Worm (Caenorhabditis elegans) whole organism, L1 larva: ENCODE results near the gene fbxb-3.
A peak's percentile ranks its signal among the peaks of the same experiment; 100 is the strongest.

Source experiments
- C04F5.9 ChIP-seq: sonication (generic microtip); optimal IDR thresholded peaks from 2 replicates; lab custom pipeline; 2016; ENCODE audit warnings: missing genetic modification characterization, missing compliant biosample characterization
- C16A3.4 ChIP-seq: fragments of 150-350 bp; optimal IDR thresholded peaks from 2 replicates; lab custom pipeline; 2014; ENCODE audit warnings: missing biosample characterization, missing genetic modification characterization
- C34B4.2 ChIP-seq: sonication (generic microtip); optimal IDR thresholded peaks from 2 replicates; lab custom pipeline; 2017; ENCODE audit warnings: mild to moderate bottlenecking, missing genetic modification characterization, missing compliant biosample characterization
- Y116A8C.19 ChIP-seq: sonication (generic microtip); optimal IDR thresholded peaks from 2 replicates; lab custom pipeline; 2016; ENCODE audit warnings: missing compliant biosample characterization, missing genetic modification characterization, borderline replicate concordance
- aha-1 ChIP-seq: fragments of 150-350 bp; optimal IDR thresholded peaks from 2 replicates; lab custom pipeline; 2014; ENCODE audit warnings: missing biosample characterization, missing genetic modification characterization
- alr-1 ChIP-seq: fragments of 200-800 bp; sonication (Bioruptor generic); optimal IDR thresholded peaks from 2 replicates; lab custom pipeline; 2018; ENCODE audit warnings: borderline replicate concordance, mild to moderate bottlenecking, missing genetic modification characterization, missing compliant biosample characterization
- aly-2 ChIP-seq: fragments of 150-350 bp; optimal IDR thresholded peaks from 2 replicates; lab custom pipeline; 2014; ENCODE audit warnings: missing biosample characterization, missing genetic modification characterization
- blmp-1 ChIP-seq: fragments of 150-350 bp; optimal IDR thresholded peaks from 2 replicates; lab custom pipeline; 2014; ENCODE audit warnings: missing biosample characterization, missing genetic modification characterization
- ceh-63 ChIP-seq: fragments of 200-800 bp; sonication (Bioruptor generic); optimal IDR thresholded peaks from 2 replicates; lab custom pipeline; 2018; ENCODE audit warnings: mild to moderate bottlenecking, missing genetic modification characterization, missing compliant biosample characterization
- ceh-8 ChIP-seq: fragments of 200-800 bp; sonication (Bioruptor generic); optimal IDR thresholded peaks from 2 replicates; lab custom pipeline; 2018; ENCODE audit warnings: mild to moderate bottlenecking, missing genetic modification characterization, moderate library complexity, missing compliant biosample characterization
- ceh-88 ChIP-seq: fragments of 200-800 bp; sonication (Bioruptor generic); IDR thresholded peaks from 2 replicates; pipeline ENCODE4 v1.3.6; 2022; ENCODE audit warnings: missing genetic modification characterization, missing compliant biosample characterization
- ceh-90 ChIP-seq: sonication (generic microtip); optimal IDR thresholded peaks from 2 replicates; lab custom pipeline; 2016; ENCODE audit warnings: missing genetic modification characterization, missing compliant biosample characterization
- dpl-1 ChIP-seq, 3 experiments: fragments of 150-350 bp in 2 of 3; sonication (generic microtip) in 1 of 3; optimal IDR thresholded peaks; 2 replicates each; lab custom pipeline; 2014 to 2017; ENCODE audit warnings: missing biosample characterization in 3 of 3, missing genetic modification characterization in 3 of 3, missing genetic modification reagents in 3 of 3
- dsc-1 ChIP-seq: sonication (generic microtip); optimal IDR thresholded peaks from 2 replicates; lab custom pipeline; 2016; ENCODE audit warnings: mild to moderate bottlenecking, missing genetic modification characterization, missing compliant biosample characterization
- efl-3 ChIP-seq: fragments of 200-800 bp; sonication (Bioruptor generic); optimal IDR thresholded peaks from 2 replicates; lab custom pipeline; 2018; ENCODE audit warnings: mild to moderate bottlenecking, missing genetic modification characterization, missing compliant biosample characterization
- egl-13 ChIP-seq: sonication (generic microtip); optimal IDR thresholded peaks from 2 replicates; lab custom pipeline; 2016; ENCODE audit warnings: missing genotype, missing genetic modification reagents, missing genetic modification characterization, missing compliant biosample characterization
- egl-27 ChIP-seq, 2 experiments: fragments of 150-350 bp in 1 of 2; sonication (generic microtip); optimal IDR thresholded peaks; 3 replicates each; lab custom pipeline; 2017 to 2018; ENCODE audit warnings: missing biosample characterization in 2 of 2, missing genetic modification characterization in 2 of 2, missing genetic modification reagents in 2 of 2
- elt-2 ChIP-seq: sonication (generic microtip); optimal IDR thresholded peaks from 2 replicates; lab custom pipeline; 2016; ENCODE audit warnings: missing genetic modification characterization, mild to moderate bottlenecking, inconsistent platforms, missing compliant biosample characterization, missing genetic modification reagents
- ets-5 ChIP-seq: fragments of 200-800 bp; sonication (Bioruptor generic); IDR thresholded peaks from 2 replicates; pipeline ENCODE4 v1.3.6; 2022; ENCODE audit warnings: missing genetic modification characterization, missing compliant biosample characterization
- fkh-10 ChIP-seq: sonication (generic microtip); optimal IDR thresholded peaks from 2 replicates; lab custom pipeline; 2017; ENCODE audit warnings: missing biosample characterization, missing genetic modification reagents, missing genetic modification characterization
- fkh-4 ChIP-seq: sonication (generic microtip); optimal IDR thresholded peaks from 2 replicates; lab custom pipeline; 2016; ENCODE audit warnings: missing compliant biosample characterization, missing genetic modification characterization, borderline replicate concordance
- fkh-8 ChIP-seq: sonication (generic microtip); optimal IDR thresholded peaks from 2 replicates; lab custom pipeline; 2016; ENCODE audit warnings: mild to moderate bottlenecking, missing genetic modification characterization, missing compliant biosample characterization
- hlh-17 ChIP-seq: fragments of 200-800 bp; sonication (Bioruptor generic); optimal IDR thresholded peaks from 2 replicates; lab custom pipeline; 2018; ENCODE audit warnings: missing genetic modification characterization, mild to moderate bottlenecking, missing compliant biosample characterization, moderate library complexity, borderline replicate concordance
- hlh-4 ChIP-seq: sonication (generic microtip); optimal IDR thresholded peaks from 2 replicates; lab custom pipeline; 2016; ENCODE audit warnings: mild to moderate bottlenecking, missing genetic modification characterization, missing compliant biosample characterization
- isw-1 ChIP-seq: fragments of 200-800 bp; sonication (Bioruptor generic); IDR thresholded peaks from 2 replicates; pipeline ENCODE4 v1.3.6; 2022; ENCODE audit warnings: missing genetic modification characterization, missing compliant biosample characterization
- lin-13 ChIP-seq: fragments of 150-350 bp; optimal IDR thresholded peaks from 2 replicates; lab custom pipeline; 2014; ENCODE audit warnings: missing biosample characterization, missing genetic modification reagents, missing genetic modification characterization
- lin-14 ChIP-seq: fragments of 200-800 bp; sonication (Bioruptor generic); optimal IDR thresholded peaks from 2 replicates; lab custom pipeline; 2018; ENCODE audit warnings: mild to moderate bottlenecking, missing genetic modification characterization, moderate library complexity, missing compliant biosample characterization
- lin-15B ChIP-seq: fragments of 150-350 bp; sonication (generic microtip); optimal IDR thresholded peaks from 3 replicates; lab custom pipeline; 2014; ENCODE audit warnings: missing biosample characterization, missing genetic modification characterization
- lin-35 ChIP-seq, 2 experiments: fragments of 150-350 bp; optimal IDR thresholded peaks; 2 replicates each; lab custom pipeline; 2014; ENCODE audit warnings: missing biosample characterization in 2 of 2, missing genetic modification characterization in 2 of 2, missing genetic modification reagents in 2 of 2
- lin-39 ChIP-seq: fragments of 150-350 bp; optimal IDR thresholded peaks from 2 replicates; lab custom pipeline; 2014; ENCODE audit warnings: missing biosample characterization, missing genetic modification reagents, missing genetic modification characterization
- lir-3 ChIP-seq: sonication (generic microtip); optimal IDR thresholded peaks from 2 replicates; lab custom pipeline; 2016; ENCODE audit warnings: mild to moderate bottlenecking, missing genetic modification characterization, moderate library complexity, missing compliant biosample characterization; ENCODE audit not compliant: poor library complexity
- lsy-2 ChIP-seq, 2 experiments: fragments of 150-350 bp; optimal IDR thresholded peaks; 2 replicates each; lab custom pipeline; 2014; ENCODE audit warnings: missing biosample characterization in 2 of 2, missing genetic modification characterization in 2 of 2
- mab-9 ChIP-seq: fragments of 200-800 bp; sonication (Bioruptor generic); IDR thresholded peaks from 2 replicates; pipeline ENCODE4 v1.3.6; 2022; ENCODE audit warnings: missing genetic modification reagents, missing genetic modification characterization, missing compliant biosample characterization
- mdl-1 ChIP-seq, 2 experiments: fragments of 150-350 bp; optimal IDR thresholded peaks; 2 replicates each; lab custom pipeline; 2014 to 2017; ENCODE audit warnings: missing biosample characterization in 2 of 2, missing genetic modification characterization in 2 of 2, inconsistent platforms in 1 of 2
- mep-1 ChIP-seq: fragments of 150-350 bp; optimal IDR thresholded peaks from 2 replicates; lab custom pipeline; 2014; ENCODE audit warnings: missing biosample characterization, missing genetic modification characterization
- nhr-11 ChIP-seq: fragments of 150-350 bp; optimal IDR thresholded peaks from 2 replicates; lab custom pipeline; 2014; ENCODE audit warnings: missing biosample characterization, missing genetic modification characterization
- nhr-12 ChIP-seq: sonication (generic microtip); optimal IDR thresholded peaks from 2 replicates; lab custom pipeline; 2017; ENCODE audit warnings: missing biosample characterization, missing genetic modification characterization
- nhr-19 ChIP-seq: fragments of 200-800 bp; sonication (Bioruptor generic); conservative IDR thresholded peaks from 2 replicates; pipeline ENCODE4 v1.3.6; 2022; ENCODE audit warnings: missing genetic modification characterization, missing compliant biosample characterization
- nhr-237 ChIP-seq: fragments of 150-350 bp; optimal IDR thresholded peaks from 2 replicates; lab custom pipeline; 2014; ENCODE audit warnings: missing biosample characterization, missing genetic modification characterization
- nhr-76 ChIP-seq: sonication (generic microtip); optimal IDR thresholded peaks from 2 replicates; lab custom pipeline; 2017; ENCODE audit warnings: missing biosample characterization, missing genetic modification characterization
- nhr-77 ChIP-seq: fragments of 150-350 bp; optimal IDR thresholded peaks from 2 replicates; lab custom pipeline; 2014; ENCODE audit warnings: missing biosample characterization, missing genetic modification characterization
- pag-3 ChIP-seq: sonication (generic microtip); optimal IDR thresholded peaks from 2 replicates; lab custom pipeline; 2017; ENCODE audit warnings: missing genetic modification characterization, mild to moderate bottlenecking, missing compliant biosample characterization, antibody characterized with exemption, borderline replicate concordance; ENCODE audit not compliant: insufficient read depth
- rnt-1 ChIP-seq: sonication (generic microtip); optimal IDR thresholded peaks from 2 replicates; lab custom pipeline; 2016; ENCODE audit warnings: mild to moderate bottlenecking, missing genetic modification characterization, moderate library complexity, missing compliant biosample characterization
- skn-1 ChIP-seq: fragments of 150-350 bp; optimal IDR thresholded peaks from 2 replicates; lab custom pipeline; 2014; ENCODE audit warnings: missing biosample characterization, missing genetic modification characterization
- snpc-4 ChIP-seq: fragments of 150-350 bp; optimal IDR thresholded peaks from 2 replicates; lab custom pipeline; 2014; ENCODE audit warnings: missing biosample characterization, missing genetic modification characterization
- sox-4 ChIP-seq: sonication (generic microtip); optimal IDR thresholded peaks from 2 replicates; lab custom pipeline; 2016; ENCODE audit warnings: missing genetic modification characterization, missing compliant biosample characterization
- sptf-1 ChIP-seq: fragments of 150-350 bp; optimal IDR thresholded peaks from 2 replicates; lab custom pipeline; 2014; ENCODE audit warnings: missing biosample characterization, missing genetic modification characterization
- sup-37 ChIP-seq: fragments of 200-800 bp; sonication (Bioruptor generic); optimal IDR thresholded peaks from 2 replicates; lab custom pipeline; 2018; ENCODE audit warnings: mild to moderate bottlenecking, missing genetic modification characterization, missing compliant biosample characterization
- tlp-1 ChIP-seq: fragments of 150-350 bp; optimal IDR thresholded peaks from 2 replicates; lab custom pipeline; 2014; ENCODE audit warnings: missing biosample characterization, missing genetic modification characterization
- unc-62 ChIP-seq: fragments of 150-350 bp; optimal IDR thresholded peaks from 2 replicates; lab custom pipeline; 2014; ENCODE audit warnings: missing biosample characterization, missing genetic modification reagents, missing genetic modification characterization
- unc-98 ChIP-seq: fragments of 200-800 bp; sonication (Bioruptor generic); IDR thresholded peaks from 2 replicates; pipeline ENCODE4 v1.3.6; 2022; ENCODE audit warnings: missing genetic modification characterization, missing compliant biosample characterization
- xbp-1 ChIP-seq: sonication (generic microtip); optimal IDR thresholded peaks from 2 replicates; lab custom pipeline; 2016; ENCODE audit warnings: missing genetic modification characterization, missing compliant biosample characterization
- zag-1 ChIP-seq: fragments of 150-350 bp; optimal IDR thresholded peaks from 2 replicates; lab custom pipeline; 2014; ENCODE audit warnings: missing biosample characterization, missing genetic modification characterization

Gene fbxb-3

ce11 chrIV:11854777-11855176 is 16.0 kb downstream of the fbxb-3 start, which contains the start of gene tag-30:
tag-30 (minus strand) TSS chrIV:11855159.
- TF ChIP-seq tlp-1 (tag; lab: Kevin White, UChicago) (no peak), unc-62 (GFP tag; lab: Kevin White, UChicago) (no peak), ceh-63 (GFP tag; lab: Kevin White, UChicago) (no peak), Y116A8C.19 (tag; lab: Kevin White, UChicago) (no peak), nhr-11 (tag; lab: Kevin White, UChicago) (no peak), C34B4.2 (tag; lab: Kevin White, UChicago) (no peak), elt-2 (no peak), ceh-88 (GFP tag; lab: Robert Waterston, UW) (no peak), zag-1 (tag; lab: Kevin White, UChicago) (no peak), nhr-77 (tag; lab: Kevin White, UChicago) (peak; percentile 31), sox-4 (tag; lab: Kevin White, UChicago) (no peak), dsc-1 (tag; lab: Kevin White, UChicago) (peak; percentile 35), nhr-237 (tag; lab: Kevin White, UChicago) (no peak), fkh-8 (tag; lab: Kevin White, UChicago) (no peak), egl-27 (tag; optimal IDR thresholded peaks at IDR 0.05; lab: Kevin White, UChicago) (no peak), C04F5.9 (no peak), nhr-19 (GFP tag; lab: Robert Waterston, UW) (no peak), sup-37 (GFP tag; lab: Kevin White, UChicago) (no peak), rnt-1 (peak; percentile 40), skn-1 (tag; lab: Kevin White, UChicago) (no peak), egl-13 (no peak), mep-1 (tag; lab: Kevin White, UChicago) (no peak), efl-3 (GFP tag; lab: Kevin White, UChicago) (no peak), hlh-4 (tag; lab: Kevin White, UChicago) (no peak), C16A3.4 (tag; lab: Kevin White, UChicago) (peak; percentile 67), ceh-8 (GFP tag; lab: Kevin White, UChicago) (no peak), nhr-76 (tag; lab: Kevin White, UChicago) (no peak), blmp-1 (tag; lab: Kevin White, UChicago) (no peak), mab-9 (no peak), fkh-4 (tag; lab: Kevin White, UChicago) (no peak), isw-1 (no peak), nhr-12 (tag; lab: Kevin White, UChicago) (no peak), fkh-10 (GFP tag; lab: Kevin White, UChicago) (no peak), ets-5 (GFP tag; lab: Robert Waterston, UW) (no peak), lir-3 (no peak), xbp-1 (peak; percentile 43), lin-14 (GFP tag; lab: Kevin White, UChicago) (peak; percentile 81), lin-13 (no peak), lin-35 (GFP tag; optimal IDR thresholded peaks at IDR 0.05; lab: Kevin White, UChicago) (peak; percentile 53 to 77), alr-1 (no peak), lsy-2 (tag; optimal IDR thresholded peaks at IDR 0.05; lab: Kevin White, UChicago) (peak in 1 of 2 experiments; percentile 70), dpl-1 (GFP tag; optimal IDR thresholded peaks at IDR 0.05; lab: Kevin White, UChicago) (peak; percentile 17 to 69 (median 49)), aha-1 (no peak), lin-15B (tag; lab: Kevin White, UChicago) (peak; percentile 39), ceh-90 (tag; lab: Kevin White, UChicago) (no peak), aly-2 (tag; lab: Kevin White, UChicago) (no peak), lin-39 (tag; lab: Kevin White, UChicago) (no peak), pag-3 (tag; lab: Kevin White, UChicago) (no peak), unc-98 (GFP tag; lab: Robert Waterston, UW) (no peak), sptf-1 (no peak), mdl-1 (tag; optimal IDR thresholded peaks at IDR 0.05; lab: Kevin White, UChicago) (no peak), snpc-4 (tag; lab: Kevin White, UChicago) (no peak), hlh-17 (GFP tag; lab: Kevin White, UChicago) (no peak)
